Worm (Caenorhabditis elegans): ENCODE data around the gene sra-12.
A peak's percentile ranks its signal among the peaks of the same experiment; 100 is the strongest.

- no peak for TF ChIP-seq eyg-1 (tag; optimal IDR thresholded peaks at IDR 0.05)
- TF ChIP-seq hlh-8 (tag; optimal IDR thresholded peaks at IDR 0.05) = no peak
- TF ChIP-seq ceh-34 (tag; optimal IDR thresholded peaks at IDR 0.05) = no peak
- no peak for TF ChIP-seq K02D7.2 (tag; optimal IDR thresholded peaks at IDR 0.05)
- no peak for TF ChIP-seq ceh-18 (tag; optimal IDR thresholded peaks at IDR 0.05)
- peak; percentile 98 for TF ChIP-seq nfya-1 (tag; optimal IDR thresholded peaks at IDR 0.05)
- no peak for TF ChIP-seq ama-1 (optimal IDR thresholded peaks at IDR 0.05)
- no peak for TF ChIP-seq npax-4 (tag; optimal IDR thresholded peaks at IDR 0.05)
- TF ChIP-seq unc-55 (GFP tag; optimal IDR thresholded peaks at IDR 0.05) = no peak
These were observed 43.0 kb downstream of the sra-12 start for ce11 chrII:10861305-10861704.

All from whole organism, late embryonic.